Fruit fly (Drosophila melanogaster) whole organism, embryonic: ENCODE data around the gene CG7565.
A peak's percentile ranks its signal among the peaks of the same experiment; 100 is the strongest.

ENCODE experiments used
- Abd-B ChIP-seq: fragments of 200-800 bp; sonication (Bioruptor generic); optimal IDR thresholded peaks from 2 replicates; lab custom pipeline; 2018; ENCODE audit warnings: missing biosample characterization, mild to moderate bottlenecking, missing genetic modification characterization, moderate library complexity
- Bteb2 ChIP-seq: fragments of 200-800 bp; sonication (Bioruptor generic); optimal IDR thresholded peaks from 2 replicates; lab custom pipeline; 2016; ENCODE audit warnings: missing biosample characterization, missing genetic modification characterization
- CG10321 ChIP-seq: fragments of 200-800 bp; sonication (Bioruptor generic); IDR thresholded peaks from 2 replicates; pipeline ENCODE4 v1.3.6; 2022; ENCODE audit warnings: missing biosample characterization, missing genetic modification characterization
- CG10366 ChIP-seq: fragments of 200-800 bp; sonication (Bioruptor generic); IDR thresholded peaks from 2 replicates; pipeline ENCODE4 v1.3.6; 2022; ENCODE audit warnings: missing biosample characterization, missing genetic modification characterization
- CG13123 ChIP-seq: fragments of 200-800 bp; sonication (Bioruptor generic); optimal IDR thresholded peaks from 2 replicates; lab custom pipeline; 2016; ENCODE audit warnings: missing biosample characterization, missing genetic modification characterization
- CG13894 ChIP-seq: fragments of 200-800 bp; sonication (Bioruptor generic); optimal IDR thresholded peaks from 3 replicates; lab custom pipeline; 2018; ENCODE audit warnings: missing biosample characterization, mild to moderate bottlenecking, missing genetic modification characterization, moderate library complexity
- CG14441 ChIP-seq: fragments of 200-800 bp; sonication (Bioruptor generic); IDR thresholded peaks from 2 replicates; pipeline ENCODE4 v1.3.6; 2022; ENCODE audit warnings: missing biosample characterization, missing genetic modification characterization
- CG14667 ChIP-seq: fragments of 200-800 bp; sonication (Bioruptor generic); IDR thresholded peaks from 2 replicates; pipeline ENCODE4 v1.3.6; 2022; ENCODE audit warnings: missing biosample characterization, missing genetic modification characterization
- CG1603 ChIP-seq: fragments of 200-800 bp; sonication (Bioruptor generic); optimal IDR thresholded peaks from 2 replicates; lab custom pipeline; 2019; ENCODE audit warnings: missing biosample characterization, mild to moderate bottlenecking, missing genetic modification characterization, moderate library complexity
- CG17328 ChIP-seq: fragments of 200-800 bp; sonication (Bioruptor generic); IDR thresholded peaks from 2 replicates; pipeline ENCODE4 v1.3.6; 2022; ENCODE audit warnings: missing biosample characterization, missing genetic modification characterization
- CG17359 ChIP-seq: fragments of 200-800 bp; sonication (Bioruptor generic); optimal IDR thresholded peaks from 3 replicates; lab custom pipeline; 2018; ENCODE audit warnings: missing biosample characterization, mild to moderate bottlenecking, missing genetic modification characterization, moderate library complexity
- CG18262 ChIP-seq: fragments of 200-800 bp; optimal IDR thresholded peaks from 3 replicates; lab custom pipeline; 2019; ENCODE audit warnings: missing biosample characterization, mild to moderate bottlenecking, missing genetic modification characterization, moderate library complexity
- CG2875 ChIP-seq: fragments of 200-800 bp; sonication (Bioruptor generic); optimal IDR thresholded peaks from 2 replicates; lab custom pipeline; 2017; ENCODE audit warnings: missing biosample characterization, mild to moderate bottlenecking, missing genetic modification characterization, missing genetic modification reagents
- CG31365 ChIP-seq: fragments of 200-800 bp; sonication (Bioruptor generic); optimal IDR thresholded peaks from 2 replicates; lab custom pipeline; 2018; ENCODE audit warnings: missing biosample characterization, mild to moderate bottlenecking, missing genetic modification characterization
- CG31388 ChIP-seq: fragments of 200-800 bp; sonication (Bioruptor generic); optimal IDR thresholded peaks from 2 replicates; lab custom pipeline; 2016; ENCODE audit warnings: missing biosample characterization, missing genetic modification characterization
- CG33213 ChIP-seq: fragments of 200-800 bp; sonication (Bioruptor generic); optimal IDR thresholded peaks from 3 replicates; lab custom pipeline; 2016; ENCODE audit warnings: missing biosample characterization, missing genetic modification characterization
- CG34422 ChIP-seq: fragments of 200-800 bp; sonication (Bioruptor generic); IDR thresholded peaks from 3 replicates; pipeline ENCODE4 v1.3.6; 2022; ENCODE audit warnings: missing biosample characterization, missing genetic modification characterization
- CG4328 ChIP-seq: fragments of 200-800 bp; sonication (Bioruptor generic); optimal IDR thresholded peaks from 3 replicates; lab custom pipeline; 2017; ENCODE audit warnings: missing biosample characterization, missing genetic modification reagents, missing genetic modification characterization
- CG43689 ChIP-seq: fragments of 200-800 bp; sonication (Bioruptor generic); IDR thresholded peaks from 2 replicates; pipeline ENCODE4 v1.3.6; 2022; ENCODE audit warnings: missing biosample characterization, missing genetic modification characterization
- CG4424 ChIP-seq: fragments of 200-800 bp; sonication (Bioruptor generic); optimal IDR thresholded peaks from 3 replicates; lab custom pipeline; 2016; ENCODE audit warnings: missing biosample characterization, missing genetic modification characterization
- CG4730 ChIP-seq: fragments of 200-800 bp; sonication (Bioruptor generic); IDR thresholded peaks from 2 replicates; pipeline ENCODE4 v1.3.6; 2022; ENCODE audit warnings: missing biosample characterization, missing genetic modification characterization
- CG6254 ChIP-seq: fragments of 200-800 bp; sonication (Bioruptor generic); optimal IDR thresholded peaks from 3 replicates; lab custom pipeline; 2017; ENCODE audit warnings: mild to moderate bottlenecking, missing biosample characterization, missing genetic modification reagents, missing genetic modification characterization
- CG6791 ChIP-seq: fragments of 200-800 bp; sonication (Bioruptor generic); IDR thresholded peaks from 3 replicates; pipeline ENCODE4 v1.3.6; 2022; ENCODE audit warnings: missing biosample characterization, missing genetic modification characterization; ENCODE audit not compliant: partially characterized antibody
- CG7839 ChIP-seq: fragments of 200-800 bp; sonication (Bioruptor generic); optimal IDR thresholded peaks from 3 replicates; lab custom pipeline; 2018; ENCODE audit warnings: missing biosample characterization, mild to moderate bottlenecking, missing genetic modification characterization, moderate library complexity
- CG8359 ChIP-seq: fragments of 200-800 bp; sonication (Bioruptor generic); optimal IDR thresholded peaks from 2 replicates; lab custom pipeline; 2017; ENCODE audit warnings: missing biosample characterization, mild to moderate bottlenecking, missing genetic modification characterization, borderline replicate concordance
- Dek ChIP-seq: fragments of 200-800 bp; sonication (Bioruptor generic); optimal IDR thresholded peaks from 3 replicates; lab custom pipeline; 2019; ENCODE audit warnings: missing biosample characterization, mild to moderate bottlenecking, missing genetic modification characterization, moderate library complexity
- Dfd ChIP-seq, 2 experiments: fragments of >200 bp; optimal IDR thresholded peaks; 2 replicates each; lab custom pipeline; 2017; ENCODE audit warnings: missing biosample characterization in 2 of 2, missing genetic modification characterization in 2 of 2
- Dip2 ChIP-seq: fragments of 200-800 bp; sonication (Bioruptor generic); IDR thresholded peaks from 2 replicates; pipeline ENCODE4 v1.3.6; 2022; ENCODE audit warnings: missing biosample characterization, missing genetic modification characterization
- Lim3 ChIP-seq: fragments of 200-800 bp; sonication (Bioruptor generic); IDR thresholded peaks from 2 replicates; pipeline ENCODE4 v1.3.6; 2022; ENCODE audit warnings: missing biosample characterization, missing genetic modification characterization
- Meics ChIP-seq: fragments of 200-800 bp; sonication (Bioruptor generic); optimal IDR thresholded peaks from 2 replicates; lab custom pipeline; 2017; ENCODE audit warnings: missing biosample characterization, mild to moderate bottlenecking, missing genetic modification characterization
- Six4 ChIP-seq: fragments of 200-800 bp; sonication (Bioruptor generic); optimal IDR thresholded peaks from 2 replicates; lab custom pipeline; 2016; ENCODE audit warnings: missing biosample characterization, missing genetic modification characterization
- Xbp1 ChIP-seq: fragments of 200-800 bp; sonication (Bioruptor generic); optimal IDR thresholded peaks from 3 replicates; lab custom pipeline; 2016; ENCODE audit warnings: missing biosample characterization, mild to moderate bottlenecking, missing genetic modification characterization
- ac ChIP-seq: fragments of 200-800 bp; sonication (Bioruptor generic); optimal IDR thresholded peaks from 3 replicates; lab custom pipeline; 2017; ENCODE audit warnings: missing biosample characterization, mild to moderate bottlenecking, missing genetic modification characterization
- aop ChIP-seq: fragments of 200-800 bp; sonication (Bioruptor generic); IDR thresholded peaks from 2 replicates; pipeline ENCODE4 v1.3.6; 2022; ENCODE audit warnings: missing biosample characterization, missing genetic modification characterization
- bbx ChIP-seq: fragments of 200-800 bp; sonication (Bioruptor generic); IDR thresholded peaks from 2 replicates; pipeline ENCODE4 v1.3.6; 2022; ENCODE audit warnings: missing biosample characterization, missing genetic modification characterization; ENCODE audit not compliant: partially characterized antibody
- chif ChIP-seq, 2 experiments: fragments of 200-800 bp; sonication (Bioruptor generic); optimal IDR thresholded peaks; 3 replicates each; lab custom pipeline; 2016; ENCODE audit warnings: missing biosample characterization in 2 of 2, missing genetic modification characterization in 2 of 2
- dmrt11E ChIP-seq: fragments of 200-800 bp; sonication (Bioruptor generic); optimal IDR thresholded peaks from 3 replicates; lab custom pipeline; 2018; ENCODE audit warnings: missing biosample characterization, mild to moderate bottlenecking, missing genetic modification characterization, moderate library complexity
- emc ChIP-seq: fragments of 200-800 bp; sonication (Bioruptor generic); optimal IDR thresholded peaks from 2 replicates; lab custom pipeline; 2016; ENCODE audit warnings: missing biosample characterization, missing genetic modification characterization
- gsb ChIP-seq: fragments of 200-800 bp; sonication (Bioruptor generic); IDR thresholded peaks from 2 replicates; pipeline ENCODE4 v1.3.6; 2022; ENCODE audit warnings: missing biosample characterization, missing genetic modification characterization
- gsb-n ChIP-seq: fragments of 200-800 bp; sonication (Bioruptor generic); optimal IDR thresholded peaks from 3 replicates; lab custom pipeline; 2018; ENCODE audit warnings: missing biosample characterization, mild to moderate bottlenecking, missing genetic modification characterization
- hbn ChIP-seq: fragments of 200-800 bp; sonication (Bioruptor generic); IDR thresholded peaks from 2 replicates; pipeline ENCODE4 v1.3.6; 2022; ENCODE audit warnings: missing biosample characterization, missing genetic modification characterization; ENCODE audit not compliant: partially characterized antibody
- kah ChIP-seq: fragments of 200-800 bp; sonication (Bioruptor generic); optimal IDR thresholded peaks from 2 replicates; lab custom pipeline; 2018; ENCODE audit warnings: missing biosample characterization, mild to moderate bottlenecking, missing genetic modification characterization
- lola ChIP-seq, 3 experiments: fragments of >200 bp in 2 of 3; fragments of 200-800 bp in 1 of 3; sonication (Bioruptor generic) in 1 of 3; optimal IDR thresholded peaks; 2 replicates each; lab custom pipeline; 2017 to 2019; ENCODE audit warnings: missing biosample characterization in 3 of 3, missing genetic modification characterization in 3 of 3, mild to moderate bottlenecking in 1 of 3, moderate library complexity in 1 of 3
- maf-S ChIP-seq: fragments of 200-800 bp; sonication (Bioruptor generic); optimal IDR thresholded peaks from 2 replicates; lab custom pipeline; 2016; ENCODE audit warnings: missing biosample characterization, missing genetic modification characterization
- nom ChIP-seq: fragments of 200-800 bp; sonication (Bioruptor generic); optimal IDR thresholded peaks from 2 replicates; lab custom pipeline; 2017; ENCODE audit warnings: missing biosample characterization, missing genetic modification characterization, mild to moderate bottlenecking, moderate library complexity, missing genetic modification reagents
- pb ChIP-seq: fragments of 200-800 bp; sonication (Bioruptor generic); optimal IDR thresholded peaks from 3 replicates; lab custom pipeline; 2016; ENCODE audit warnings: missing biosample characterization, missing genetic modification characterization
- psq ChIP-seq: fragments of 200-800 bp; sonication (Bioruptor generic); optimal IDR thresholded peaks from 2 replicates; lab custom pipeline; 2017; ENCODE audit warnings: missing biosample characterization, missing genetic modification characterization
- run ChIP-seq: fragments of 200-800 bp; sonication (Bioruptor generic); optimal IDR thresholded peaks from 3 replicates; lab custom pipeline; 2018; ENCODE audit warnings: missing biosample characterization, mild to moderate bottlenecking, missing genetic modification characterization
- sim ChIP-seq: fragments of 200-800 bp; sonication (Bioruptor generic); IDR thresholded peaks from 2 replicates; pipeline ENCODE4 v1.3.6; 2022; ENCODE audit warnings: missing biosample characterization, missing genetic modification characterization
- tgo ChIP-seq: fragments of 200-800 bp; sonication (Bioruptor generic); IDR thresholded peaks from 3 replicates; pipeline ENCODE4 v1.3.6; 2022; ENCODE audit warnings: missing biosample characterization, missing genetic modification characterization

CG7565 gene

DNA sequence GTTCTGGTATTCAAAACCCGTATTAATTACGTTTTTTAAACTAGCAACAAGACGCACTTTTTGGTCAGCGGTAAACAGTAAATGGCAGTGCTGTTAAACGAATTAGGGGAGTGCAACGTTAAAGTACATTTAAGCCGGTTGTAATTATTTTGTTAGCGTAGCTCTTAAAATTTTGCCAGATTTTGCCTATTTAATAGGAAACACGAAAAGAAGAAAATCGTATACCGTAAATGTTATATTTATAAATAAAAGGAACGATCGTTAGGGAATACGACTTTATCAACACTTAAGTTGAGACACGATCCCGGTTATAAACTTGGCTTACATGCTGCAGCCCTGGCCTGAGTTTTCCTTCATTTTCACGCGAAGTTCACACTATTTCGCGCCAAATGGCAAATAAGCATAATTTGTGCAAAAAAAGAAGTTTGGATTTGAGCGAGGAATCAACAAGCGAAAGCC lies 45.9 kb upstream of the CG7565 start, which contains the start of the genes Setx and mus301 (continued):
- TF ChIP-seq CG18262 (tag; lab: Kevin White, UChicago) (no peak), kah (peak; percentile 4), CG43689 (GFP tag; lab: Robert Waterston, UW) (no peak), Bteb2 (GFP tag; lab: Kevin White, UChicago) (peak; percentile 89), CG10321 (0 out of 2 replicates have a peak, but pooled peaks have one; percentile 35), CG1603 (peak; percentile 63), CG31388 (peak; percentile 55), run (tag; lab: Kevin White, UChicago) (no peak), hbn (GFP tag; lab: Robert Waterston, UW) (no peak), Dip2 (GFP tag; lab: Robert Waterston, UW) (no peak), CG17328 (peak; percentile 63), CG6254 (GFP tag; lab: Kevin White, UChicago) (peak; percentile 48), CG2875 (GFP tag; lab: Kevin White, UChicago) (peak; percentile 43), CG13123 (peak; percentile 75), Meics (peak; percentile 77), aop (no peak), Xbp1 (GFP tag; lab: Kevin White, UChicago) (peak; percentile 90), CG6791 (GFP tag; lab: Robert Waterston, UW) (no peak), CG4730 (GFP tag; lab: Robert Waterston, UW) (peak; percentile 36; the same call in 1 of the 2 replicates), Dfd (GFP tag; optimal IDR thresholded peaks at IDR 0.05; lab: Kevin White, UChicago) (no peak), CG34422 (GFP tag; lab: Robert Waterston, UW) (peak; percentile 63; the same call in 2 of the 3 replicates), gsb (GFP tag; lab: Robert Waterston, UW) (peak; percentile 59; the same call in 1 of the 2 replicates), sim (GFP tag; lab: Robert Waterston, UW) (no peak), Lim3 (GFP tag; lab: Robert Waterston, UW) (no peak), Abd-B (GFP tag; lab: Kevin White, UChicago) (peak; percentile 89), CG10366 (GFP tag; lab: Robert Waterston, UW) (peak; percentile 65), nom (GFP tag; lab: Kevin White, UChicago) (no peak), tgo (GFP tag; lab: Robert Waterston, UW) (peak; percentile 67), Dek (peak; percentile 75), CG13894 (no peak), bbx (GFP tag; lab: Robert Waterston, UW) (no peak), Six4 (GFP tag; lab: Kevin White, UChicago) (peak; percentile 59), lola (GFP tag; optimal IDR thresholded peaks at IDR 0.05; lab: Kevin White, UChicago) (peak in 1 of 3 experiments; percentile 74), CG4424 (GFP tag; lab: Kevin White, UChicago) (peak; percentile 85), emc (GFP tag; lab: Kevin White, UChicago) (peak; percentile 71), CG17359 (no peak), CG14667 (GFP tag; lab: Robert Waterston, UW) (peak; percentile 66), CG14441 (GFP tag; lab: Robert Waterston, UW) (peak; percentile 64; the same call in 1 of the 2 replicates), CG31365 (tag; lab: Kevin White, UChicago) (no peak), gsb-n (tag; lab: Kevin White, UChicago) (no peak), chif (GFP tag; optimal IDR thresholded peaks at IDR 0.05; lab: Kevin White, UChicago) (peak; percentile 61 to 86), dmrt11E (peak; percentile 63), psq (GFP tag; lab: Kevin White, UChicago) (peak; percentile 42), CG33213 (GFP tag; lab: Kevin White, UChicago) (peak; percentile 90), pb (GFP tag; lab: Kevin White, UChicago) (peak; percentile 40), maf-S (GFP tag; lab: Kevin White, UChicago) (peak; percentile 79), CG4328 (GFP tag; lab: Kevin White, UChicago) (peak; percentile 37), ac (GFP tag; lab: Kevin White, UChicago) (no peak), CG7839 (tag; lab: Kevin White, UChicago) (no peak), CG8359 (GFP tag; lab: Kevin White, UChicago) (no peak)
